Fruit fly (Drosophila melanogaster) whole organism, embryonic: Measurements from ENCODE around the gene CG31898.

ENCODE experiments used
- Antp ChIP-seq: fragments of 200-800 bp; sonication (Bioruptor generic); optimal IDR thresholded peaks from 3 replicates; lab custom pipeline; 2016; ENCODE audit warnings: missing biosample characterization, missing genetic modification characterization
- C15 ChIP-seq: fragments of 200-800 bp; sonication (Bioruptor generic); IDR thresholded peaks from 3 replicates; pipeline ENCODE4 v1.3.6; 2022; ENCODE audit warnings: missing biosample characterization, missing genetic modification characterization
- CG10654 ChIP-seq: fragments of 200-800 bp; sonication (Bioruptor generic); optimal IDR thresholded peaks from 2 replicates; lab custom pipeline; 2016; ENCODE audit warnings: missing biosample characterization, missing genetic modification characterization
- CG10979 ChIP-seq: fragments of 200-800 bp; sonication (Bioruptor generic); optimal IDR thresholded peaks from 2 replicates; lab custom pipeline; 2018; ENCODE audit warnings: missing biosample characterization, mild to moderate bottlenecking, missing genetic modification characterization, moderate library complexity
- CG11093 ChIP-seq: fragments of 200-800 bp; sonication (Bioruptor generic); IDR thresholded peaks from 3 replicates; pipeline ENCODE4 v1.3.6; 2022; ENCODE audit warnings: missing biosample characterization, missing genetic modification characterization
- CG1233 ChIP-seq: fragments of 200-800 bp; sonication (Bioruptor generic); optimal IDR thresholded peaks from 4 replicates; lab custom pipeline; 2018; ENCODE audit warnings: missing biosample characterization, mild to moderate bottlenecking, missing genetic modification characterization
- CG14710 ChIP-seq: fragments of 200-800 bp; sonication (Bioruptor generic); optimal IDR thresholded peaks from 3 replicates; lab custom pipeline; 2019; ENCODE audit warnings: missing biosample characterization, mild to moderate bottlenecking, missing genetic modification characterization, moderate library complexity
- CG15514 ChIP-seq: fragments of 200-800 bp; sonication (Bioruptor generic); optimal IDR thresholded peaks from 3 replicates; lab custom pipeline; 2017; ENCODE audit warnings: missing biosample characterization, missing genetic modification characterization, mild to moderate bottlenecking, moderate library complexity, missing genetic modification reagents
- CG16863 ChIP-seq: fragments of 200-800 bp; sonication (Bioruptor generic); optimal IDR thresholded peaks from 3 replicates; lab custom pipeline; 2016; ENCODE audit warnings: missing biosample characterization, missing genetic modification characterization
- CG17359 ChIP-seq: fragments of 200-800 bp; sonication (Bioruptor generic); optimal IDR thresholded peaks from 3 replicates; lab custom pipeline; 2018; ENCODE audit warnings: missing biosample characterization, mild to moderate bottlenecking, missing genetic modification characterization, moderate library complexity
- CG17568 ChIP-seq: fragments of 200-800 bp; sonication (Bioruptor generic); optimal IDR thresholded peaks from 2 replicates; lab custom pipeline; 2018; ENCODE audit warnings: missing biosample characterization, mild to moderate bottlenecking, missing genetic modification characterization, moderate library complexity
- CG30020 ChIP-seq: fragments of 200-800 bp; optimal IDR thresholded peaks from 2 replicates; lab custom pipeline; 2019; ENCODE audit warnings: missing biosample characterization, mild to moderate bottlenecking, missing genetic modification characterization, moderate library complexity
- CG3995 ChIP-seq: fragments of 200-800 bp; sonication (Bioruptor generic); optimal IDR thresholded peaks from 3 replicates; lab custom pipeline; 2016; ENCODE audit warnings: missing biosample characterization, missing genetic modification characterization
- CG4360 ChIP-seq: fragments of 200-800 bp; sonication (Bioruptor generic); IDR thresholded peaks from 2 replicates; pipeline ENCODE4 v1.3.6; 2022; ENCODE audit warnings: missing biosample characterization, missing genetic modification characterization
- CG6272 ChIP-seq: fragments of 200-800 bp; sonication (Bioruptor generic); IDR thresholded peaks from 2 replicates; pipeline ENCODE4 v1.3.6; 2022; ENCODE audit warnings: missing biosample characterization, missing genetic modification characterization
- CG6813 ChIP-seq: fragments of 200-800 bp; sonication (Bioruptor generic); optimal IDR thresholded peaks from 2 replicates; lab custom pipeline; 2017; ENCODE audit warnings: missing biosample characterization, missing genetic modification characterization, mild to moderate bottlenecking, moderate library complexity, missing genetic modification reagents
- CG6854 ChIP-seq: fragments of 200-800 bp; sonication (Bioruptor generic); optimal IDR thresholded peaks from 3 replicates; lab custom pipeline; 2017; ENCODE audit warnings: missing biosample characterization, mild to moderate bottlenecking, missing genetic modification characterization
- CG7357 ChIP-seq: fragments of 200-800 bp; sonication (Bioruptor generic); IDR thresholded peaks from 3 replicates; pipeline ENCODE4 v1.3.6; 2022; ENCODE audit warnings: missing biosample characterization, missing genetic modification characterization
- D19A ChIP-seq: fragments of 200-800 bp; optimal IDR thresholded peaks from 3 replicates; lab custom pipeline; 2019; ENCODE audit warnings: missing biosample characterization, mild to moderate bottlenecking, missing genetic modification characterization, moderate library complexity
- Dad ChIP-seq: fragments of 200-800 bp; sonication (Bioruptor generic); optimal IDR thresholded peaks from 3 replicates; lab custom pipeline; 2016; ENCODE audit warnings: missing biosample characterization, missing genetic modification characterization
- Dbx ChIP-seq: fragments of 200-800 bp; sonication (Bioruptor generic); IDR thresholded peaks from 3 replicates; pipeline ENCODE4 v1.3.6; 2022; ENCODE audit warnings: missing biosample characterization, missing genetic modification characterization
- Deaf1 ChIP-seq: fragments of 200-800 bp; optimal IDR thresholded peaks from 3 replicates; lab custom pipeline; 2019; ENCODE audit warnings: missing biosample characterization, mild to moderate bottlenecking, missing genetic modification characterization, moderate library complexity
- Dek ChIP-seq: fragments of 200-800 bp; sonication (Bioruptor generic); optimal IDR thresholded peaks from 3 replicates; lab custom pipeline; 2019; ENCODE audit warnings: missing biosample characterization, mild to moderate bottlenecking, missing genetic modification characterization, moderate library complexity
- Dll ChIP-seq: fragments of 200-800 bp; sonication (Bioruptor generic); IDR thresholded peaks from 4 replicates; pipeline ENCODE4 v1.3.6; 2022; ENCODE audit warnings: missing biosample characterization, missing genetic modification characterization; ENCODE audit not compliant: partially characterized antibody
- Doc3 ChIP-seq: fragments of 200-800 bp; sonication (Bioruptor generic); IDR thresholded peaks from 3 replicates; pipeline ENCODE4 v1.3.6; 2022; ENCODE audit warnings: missing biosample characterization, missing genetic modification characterization; ENCODE audit not compliant: partially characterized antibody
- Drgx ChIP-seq: fragments of 200-800 bp; sonication (Bioruptor generic); IDR thresholded peaks from 2 replicates; pipeline ENCODE4 v1.3.6; 2022; ENCODE audit warnings: missing biosample characterization, missing genetic modification characterization
- Fer1 ChIP-seq: fragments of 200-800 bp; sonication (Bioruptor generic); optimal IDR thresholded peaks from 2 replicates; lab custom pipeline; 2017; ENCODE audit warnings: missing biosample characterization, mild to moderate bottlenecking, missing genetic modification characterization
- NFAT ChIP-seq: fragments of 200-800 bp; sonication (Bioruptor generic); IDR thresholded peaks from 2 replicates; pipeline ENCODE4 v1.3.6; 2022; ENCODE audit warnings: missing biosample characterization, missing genetic modification characterization
- Nf-YA ChIP-seq: fragments of 200-800 bp; sonication (Bioruptor generic); IDR thresholded peaks from 2 replicates; pipeline ENCODE4 v1.3.6; 2022; ENCODE audit warnings: missing biosample characterization, missing genetic modification characterization
- Pdp1 ChIP-seq, 2 experiments: fragments of 200-800 bp; sonication (Bioruptor generic); optimal IDR thresholded peaks; 3 replicates each; lab custom pipeline; 2016; ENCODE audit warnings: missing biosample characterization in 2 of 2, missing genetic modification characterization in 2 of 2, mild to moderate bottlenecking in 1 of 2, moderate library complexity in 1 of 2
- Rfx ChIP-seq: fragments of 200-800 bp; sonication (Bioruptor generic); IDR thresholded peaks from 2 replicates; pipeline ENCODE4 v1.3.6; 2022; ENCODE audit warnings: missing biosample characterization, missing genetic modification characterization
- Sin3A ChIP-seq: fragments of >200 bp; optimal IDR thresholded peaks from 2 replicates; lab custom pipeline; 2018
- Trl ChIP-seq, 3 experiments: fragments of >200 bp in 2 of 3; fragments of 200-800 bp in 1 of 3; sonication (Bioruptor generic) in 1 of 3; optimal IDR thresholded peaks; 2 replicates in 1 of 3; 3 replicates in 2 of 3; lab custom pipeline; 2016 to 2017; ENCODE audit warnings: missing biosample characterization in 1 of 3, missing genetic modification characterization in 1 of 3
- Vsx1 ChIP-seq: fragments of 200-800 bp; sonication (Bioruptor generic); optimal IDR thresholded peaks from 2 replicates; lab custom pipeline; 2017; ENCODE audit warnings: missing biosample characterization, mild to moderate bottlenecking, missing genetic modification characterization, missing genetic modification reagents
- Xrp1 ChIP-seq: fragments of 200-800 bp; sonication (Bioruptor generic); IDR thresholded peaks from 2 replicates; pipeline ENCODE4 v1.3.6; 2022; ENCODE audit warnings: missing biosample characterization, missing genetic modification characterization
- ac ChIP-seq: fragments of 200-800 bp; sonication (Bioruptor generic); optimal IDR thresholded peaks from 3 replicates; lab custom pipeline; 2017; ENCODE audit warnings: missing biosample characterization, mild to moderate bottlenecking, missing genetic modification characterization
- ap ChIP-seq: fragments of 200-800 bp; sonication (Bioruptor generic); IDR thresholded peaks from 2 replicates; pipeline ENCODE4 v1.3.6; 2022; ENCODE audit warnings: missing biosample characterization, missing genetic modification characterization
- da ChIP-seq: fragments of 200-800 bp; sonication (Bioruptor generic); optimal IDR thresholded peaks from 2 replicates; lab custom pipeline; 2016; ENCODE audit warnings: missing biosample characterization, missing genetic modification characterization
- ewg ChIP-seq: fragments of 200-800 bp; sonication (Bioruptor generic); optimal IDR thresholded peaks from 3 replicates; lab custom pipeline; 2017; ENCODE audit warnings: mild to moderate bottlenecking, missing biosample characterization, missing genetic modification reagents, missing genetic modification characterization
- klu ChIP-seq: fragments of 200-800 bp; sonication (Bioruptor generic); IDR thresholded peaks from 2 replicates; pipeline ENCODE4 v1.3.6; 2022; ENCODE audit warnings: missing biosample characterization, missing genetic modification characterization
- lola ChIP-seq, 3 experiments: fragments of >200 bp in 2 of 3; fragments of 200-800 bp in 1 of 3; sonication (Bioruptor generic) in 1 of 3; optimal IDR thresholded peaks; 2 replicates each; lab custom pipeline; 2017 to 2019; ENCODE audit warnings: missing biosample characterization in 3 of 3, missing genetic modification characterization in 3 of 3, mild to moderate bottlenecking in 1 of 3, moderate library complexity in 1 of 3
- nmo ChIP-seq: fragments of 200-800 bp; sonication (Bioruptor generic); optimal IDR thresholded peaks from 2 replicates; lab custom pipeline; 2018; ENCODE audit warnings: missing biosample characterization, mild to moderate bottlenecking, missing genetic modification characterization, moderate library complexity
- pb ChIP-seq: fragments of 200-800 bp; sonication (Bioruptor generic); optimal IDR thresholded peaks from 3 replicates; lab custom pipeline; 2016; ENCODE audit warnings: missing biosample characterization, missing genetic modification characterization
- pita ChIP-seq: fragments of 200-800 bp; sonication (Bioruptor generic); optimal IDR thresholded peaks from 2 replicates; lab custom pipeline; 2017; ENCODE audit warnings: missing biosample characterization, mild to moderate bottlenecking, missing genetic modification characterization
- pnt ChIP-seq: fragments of 200-800 bp; sonication (Bioruptor generic); optimal IDR thresholded peaks from 3 replicates; lab custom pipeline; 2016; ENCODE audit warnings: missing biosample characterization, missing genetic modification characterization
- repo ChIP-seq: fragments of 200-800 bp; sonication (Bioruptor generic); optimal IDR thresholded peaks from 2 replicates; lab custom pipeline; 2016; ENCODE audit warnings: missing biosample characterization, missing genetic modification characterization
- seq ChIP-seq: fragments of 200-800 bp; sonication (Bioruptor generic); IDR thresholded peaks from 2 replicates; pipeline ENCODE4 v1.3.6; 2022; ENCODE audit warnings: missing biosample characterization, missing genetic modification characterization
- tup ChIP-seq: fragments of 200-800 bp; sonication (Bioruptor generic); optimal IDR thresholded peaks from 2 replicates; lab custom pipeline; 2016; ENCODE audit warnings: missing biosample characterization, mild to moderate bottlenecking, missing genetic modification characterization, moderate library complexity
- vfl ChIP-seq: fragments of 200-800 bp; sonication (Bioruptor generic); optimal IDR thresholded peaks from 2 replicates; lab custom pipeline; 2016; ENCODE audit warnings: missing biosample characterization, missing genetic modification characterization
- z ChIP-seq: fragments of 200-800 bp; sonication (Bioruptor generic); IDR thresholded peaks from 3 replicates; pipeline ENCODE4 v1.3.6; 2022; ENCODE audit warnings: missing biosample characterization, missing genetic modification characterization
- zfh1 ChIP-seq: fragments of 200-800 bp; sonication (Bioruptor generic); IDR thresholded peaks from 3 replicates; pipeline ENCODE4 v1.3.6; 2022; ENCODE audit warnings: missing biosample characterization, missing genetic modification characterization

CG31898 gene

DNA sequence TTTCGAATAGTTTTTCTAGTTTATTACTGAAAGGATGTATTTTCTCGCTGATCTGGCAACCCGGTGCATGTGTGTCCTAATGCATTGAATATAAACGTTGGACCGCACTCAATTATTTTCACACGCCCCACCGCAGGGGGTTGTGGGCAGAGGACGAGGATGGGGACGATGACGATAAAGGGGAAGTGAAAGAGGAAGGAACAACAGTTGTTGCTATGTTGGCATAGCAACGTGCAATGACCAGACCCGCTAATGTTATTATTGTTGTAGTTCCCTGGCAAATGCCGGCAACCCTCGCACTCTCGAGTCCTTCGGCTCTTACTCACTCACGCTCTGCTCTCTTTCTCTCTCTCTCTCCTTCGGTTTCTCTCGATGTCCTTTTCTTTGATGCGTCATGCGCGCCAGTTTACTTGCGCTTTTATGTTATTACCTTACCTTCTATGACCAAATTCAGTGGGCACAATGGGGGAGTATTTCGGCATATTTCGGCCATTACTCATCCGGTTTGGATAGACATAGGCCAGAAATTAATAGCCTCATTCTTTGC, 24.5 kb downstream of the CG31898 start (continued):
- TF ChIP-seq CG6272 (GFP tag; lab: Robert Waterston, UW) (no peak), seq (peak; percentile 14; the same call in 1 of the 2 replicates), Rfx (peak; percentile 76), vfl (GFP tag; lab: Kevin White, UChicago) (no peak), Dbx (GFP tag; lab: Robert Waterston, UW) (no peak), CG17359 (tag; lab: Kevin White, UChicago) (no peak), pb (no peak), Dek (tag; lab: Kevin White, UChicago) (no peak), klu (GFP tag; lab: Robert Waterston, UW) (no peak), Nf-YA (no peak), z (GFP tag; lab: Robert Waterston, UW) (peak; percentile 44; the same call in 1 of the 3 replicates), Xrp1 (GFP tag; lab: Robert Waterston, UW) (no peak), ewg (GFP tag; lab: Kevin White, UChicago) (peak; percentile 78), C15 (no peak), Drgx (GFP tag; lab: Robert Waterston, UW) (no peak), CG10979 (tag; lab: Kevin White, UChicago) (no peak), repo (GFP tag; lab: Kevin White, UChicago) (no peak), Fer1 (GFP tag; lab: Kevin White, UChicago) (no peak), CG10654 (no peak), CG4360 (GFP tag; lab: Robert Waterston, UW) (0 out of 2 replicates have a peak, but pooled peaks have one; percentile 11), nmo (no peak), Sin3A (lab: Kevin White, UChicago) (no peak), CG16863 (GFP tag; lab: Kevin White, UChicago) (no peak), Antp (no peak), Trl (optimal IDR thresholded peaks at IDR 0.05; lab: Kevin White, UChicago) (peak; percentile 71 to 73), Trl (GFP tag; optimal IDR thresholded peaks at IDR 0.05; lab: Kevin White, UChicago) (no peak), Dll (GFP tag; lab: Robert Waterston, UW) (no peak), NFAT (0 out of 2 replicates have a peak, but pooled peaks have one; percentile 3), CG6854 (GFP tag; lab: Kevin White, UChicago) (no peak), Dad (no peak), CG15514 (GFP tag; lab: Kevin White, UChicago) (no peak), CG30020 (tag; lab: Kevin White, UChicago) (no peak), CG6813 (no peak), CG1233 (no peak), CG11093 (GFP tag; lab: Robert Waterston, UW) (no peak), CG7357 (no peak), Doc3 (GFP tag; lab: Robert Waterston, UW) (no peak), CG3995 (GFP tag; lab: Kevin White, UChicago) (no peak), Pdp1 (GFP tag; optimal IDR thresholded peaks at IDR 0.05; lab: Kevin White, UChicago) (no peak), ac (GFP tag; lab: Kevin White, UChicago) (no peak), tup (GFP tag; lab: Kevin White, UChicago) (no peak), ap (GFP tag; lab: Robert Waterston, UW) (0 out of 2 replicates have a peak, but pooled peaks have one; percentile 11), CG17568 (GFP tag; lab: Kevin White, UChicago) (no peak), pita (GFP tag; lab: Kevin White, UChicago) (no peak), CG14710 (tag; lab: Kevin White, UChicago) (no peak), Vsx1 (no peak), D19A (tag; lab: Kevin White, UChicago) (no peak), Deaf1 (peak; percentile 45), pnt (GFP tag; lab: Kevin White, UChicago) (no peak), lola (GFP tag; optimal IDR thresholded peaks at IDR 0.05; lab: Kevin White, UChicago) (no peak), da (no peak), zfh1 (GFP tag; lab: Robert Waterston, UW) (no peak)
